Worm (Caenorhabditis elegans) whole organism, late embryonic: ENCODE measurements around the gene Y69H2.1.

ENCODE experiments used
- C08G9.2 ChIP-seq: sonication (generic microtip); optimal IDR thresholded peaks from 2 replicates; lab custom pipeline; 2016; ENCODE audit warnings: mild to moderate bottlenecking, missing genetic modification characterization, moderate library complexity, missing compliant biosample characterization
- F13H6.1 ChIP-seq: sonication (generic microtip); optimal IDR thresholded peaks from 2 replicates; lab custom pipeline; 2016; ENCODE audit warnings: missing genetic modification characterization, missing compliant biosample characterization
- K02D7.2 ChIP-seq: sonication (generic microtip); optimal IDR thresholded peaks from 2 replicates; lab custom pipeline; 2017; ENCODE audit warnings: mild to moderate bottlenecking, missing genetic modification characterization, missing compliant biosample characterization
- K09A11.1 ChIP-seq: sonication (generic microtip); optimal IDR thresholded peaks from 2 replicates; lab custom pipeline; 2017; ENCODE audit warnings: antibody characterized with exemption, mild to moderate bottlenecking, missing genetic modification characterization, missing compliant biosample characterization; ENCODE audit not compliant: insufficient read depth
- T23F11.4 ChIP-seq: fragments of 200-800 bp; sonication (Bioruptor generic); optimal IDR thresholded peaks from 2 replicates; lab custom pipeline; 2018; ENCODE audit warnings: mild to moderate bottlenecking, missing genetic modification characterization, missing compliant biosample characterization
- Y22D7AL.16 ChIP-seq: sonication (generic microtip); optimal IDR thresholded peaks from 2 replicates; lab custom pipeline; 2016; ENCODE audit warnings: missing genetic modification characterization, missing compliant biosample characterization
- ahr-1 ChIP-seq: sonication (generic microtip); optimal IDR thresholded peaks from 2 replicates; lab custom pipeline; 2016; ENCODE audit warnings: missing genetic modification characterization, missing compliant biosample characterization
- ceh-19 ChIP-seq: fragments of 200-800 bp; sonication (Bioruptor generic); optimal IDR thresholded peaks from 2 replicates; lab custom pipeline; 2018; ENCODE audit warnings: mild to moderate bottlenecking, missing genetic modification characterization, missing compliant biosample characterization
- ceh-2 ChIP-seq: sonication (generic microtip); optimal IDR thresholded peaks from 2 replicates; lab custom pipeline; 2016; ENCODE audit warnings: missing genotype, missing genetic modification characterization, missing compliant biosample characterization
- ceh-22 ChIP-seq: sonication (generic microtip); optimal IDR thresholded peaks from 2 replicates; lab custom pipeline; 2017; ENCODE audit warnings: missing biosample characterization, missing genetic modification characterization
- ceh-24 ChIP-seq: sonication (generic microtip); optimal IDR thresholded peaks from 2 replicates; lab custom pipeline; 2016; ENCODE audit warnings: mild to moderate bottlenecking, missing genetic modification characterization, missing compliant biosample characterization
- ceh-48 ChIP-seq: sonication (generic microtip); optimal IDR thresholded peaks from 2 replicates; lab custom pipeline; 2016; ENCODE audit warnings: missing genetic modification characterization, inconsistent platforms, missing compliant biosample characterization
- ceh-6 ChIP-seq: fragments of 200-800 bp; sonication (Bioruptor generic); optimal IDR thresholded peaks from 2 replicates; lab custom pipeline; 2018; ENCODE audit warnings: mild to moderate bottlenecking, missing genetic modification characterization, missing compliant biosample characterization
- ceh-9 ChIP-seq: sonication (generic microtip); optimal IDR thresholded peaks from 2 replicates; lab custom pipeline; 2016; ENCODE audit warnings: mild to moderate bottlenecking, missing genetic modification characterization, inconsistent platforms, missing compliant biosample characterization
- che-1 ChIP-seq: sonication (generic microtip); optimal IDR thresholded peaks from 2 replicates; lab custom pipeline; 2016; ENCODE audit warnings: mild to moderate bottlenecking, missing genetic modification characterization, missing compliant biosample characterization
- dmd-4 ChIP-seq: sonication (generic microtip); optimal IDR thresholded peaks from 2 replicates; lab custom pipeline; 2016; ENCODE audit warnings: borderline replicate concordance, missing genetic modification characterization, missing compliant biosample characterization
- dve-1 ChIP-seq: sonication (generic microtip); optimal IDR thresholded peaks from 2 replicates; lab custom pipeline; 2017; ENCODE audit warnings: antibody characterized with exemption, mild to moderate bottlenecking, missing genetic modification characterization, missing compliant biosample characterization
- elt-2 ChIP-seq: sonication (generic microtip); optimal IDR thresholded peaks from 2 replicates; lab custom pipeline; 2016; ENCODE audit warnings: missing genetic modification reagents, missing genetic modification characterization, missing compliant biosample characterization
- elt-4 ChIP-seq: sonication (generic microtip); optimal IDR thresholded peaks from 2 replicates; lab custom pipeline; 2016; ENCODE audit warnings: missing genetic modification characterization, missing compliant biosample characterization
- ets-4 ChIP-seq: sonication (generic microtip); optimal IDR thresholded peaks from 2 replicates; lab custom pipeline; 2016; ENCODE audit warnings: missing genetic modification characterization, missing compliant biosample characterization
- eyg-1 ChIP-seq: sonication (generic microtip); optimal IDR thresholded peaks from 2 replicates; lab custom pipeline; 2016; ENCODE audit warnings: missing genotype, missing genetic modification characterization, missing compliant biosample characterization
- fkh-10 ChIP-seq: fragments of 150-350 bp; optimal IDR thresholded peaks from 2 replicates; lab custom pipeline; 2014; ENCODE audit warnings: missing biosample characterization, missing genetic modification reagents, missing genetic modification characterization
- fkh-6 ChIP-seq: sonication (generic microtip); optimal IDR thresholded peaks from 2 replicates; lab custom pipeline; 2016; ENCODE audit warnings: missing genetic modification characterization, missing compliant biosample characterization
- hlh-13 ChIP-seq: fragments of 200-800 bp; sonication (Bioruptor generic); optimal IDR thresholded peaks from 2 replicates; lab custom pipeline; 2018; ENCODE audit warnings: mild to moderate bottlenecking, missing genetic modification characterization, missing compliant biosample characterization
- hlh-15 ChIP-seq: sonication (generic microtip); optimal IDR thresholded peaks from 2 replicates; lab custom pipeline; 2016; ENCODE audit warnings: missing genetic modification characterization, missing compliant biosample characterization
- hlh-30 ChIP-seq: sonication (generic microtip); optimal IDR thresholded peaks from 2 replicates; lab custom pipeline; 2017; ENCODE audit warnings: antibody characterized with exemption, missing genetic modification characterization, missing compliant biosample characterization; ENCODE audit not compliant: insufficient read depth
- hlh-6 ChIP-seq: sonication (generic microtip); optimal IDR thresholded peaks from 2 replicates; lab custom pipeline; 2016; ENCODE audit warnings: missing genotype, missing genetic modification characterization, missing compliant biosample characterization
- hlh-8 ChIP-seq: sonication (generic microtip); optimal IDR thresholded peaks from 2 replicates; lab custom pipeline; 2016; ENCODE audit warnings: missing genotype, missing genetic modification characterization, missing compliant biosample characterization
- lim-6 ChIP-seq: sonication (generic microtip); optimal IDR thresholded peaks from 2 replicates; lab custom pipeline; 2016; ENCODE audit warnings: missing genetic modification characterization, missing compliant biosample characterization
- lin-11 ChIP-seq: fragments of 200-800 bp; sonication (Bioruptor generic); optimal IDR thresholded peaks from 2 replicates; lab custom pipeline; 2018; ENCODE audit warnings: mild to moderate bottlenecking, missing genetic modification characterization, missing compliant biosample characterization
- madf-2 ChIP-seq: sonication (generic microtip); optimal IDR thresholded peaks from 2 replicates; lab custom pipeline; 2017; ENCODE audit warnings: missing genetic modification characterization, missing compliant biosample characterization
- nfya-1 ChIP-seq: sonication (generic microtip); optimal IDR thresholded peaks from 2 replicates; lab custom pipeline; 2017; ENCODE audit warnings: missing genetic modification characterization, mild to moderate bottlenecking, missing compliant biosample characterization, antibody characterized with exemption, moderate library complexity
- nhr-11 ChIP-seq: fragments of 150-350 bp; optimal IDR thresholded peaks from 2 replicates; lab custom pipeline; 2014; ENCODE audit warnings: missing biosample characterization, missing genetic modification characterization
- odd-2 ChIP-seq: sonication (generic microtip); optimal IDR thresholded peaks from 2 replicates; lab custom pipeline; 2017; ENCODE audit warnings: antibody characterized with exemption, mild to moderate bottlenecking, missing genetic modification characterization, missing compliant biosample characterization
- pha-2 ChIP-seq: sonication (generic microtip); optimal IDR thresholded peaks from 2 replicates; lab custom pipeline; 2017; ENCODE audit warnings: mild to moderate bottlenecking, missing genetic modification characterization, missing compliant biosample characterization
- pqm-1 ChIP-seq: sonication (generic microtip); optimal IDR thresholded peaks from 2 replicates; lab custom pipeline; 2016; ENCODE audit warnings: missing genetic modification characterization, missing compliant biosample characterization
- ref-2 ChIP-seq: sonication (generic microtip); optimal IDR thresholded peaks from 2 replicates; lab custom pipeline; 2016; ENCODE audit warnings: missing genetic modification characterization, missing compliant biosample characterization
- tbx-2 ChIP-seq: sonication (generic microtip); optimal IDR thresholded peaks from 2 replicates; lab custom pipeline; 2016; ENCODE audit warnings: missing genetic modification characterization, missing compliant biosample characterization
- tbx-7 ChIP-seq: sonication (generic microtip); optimal IDR thresholded peaks from 2 replicates; lab custom pipeline; 2016; ENCODE audit warnings: missing genotype, missing genetic modification characterization, missing compliant biosample characterization
- ttx-3 ChIP-seq: sonication (generic microtip); optimal IDR thresholded peaks from 2 replicates; lab custom pipeline; 2016; ENCODE audit warnings: missing genetic modification reagents, missing genetic modification characterization, missing compliant biosample characterization
- unc-86 ChIP-seq: sonication (generic microtip); optimal IDR thresholded peaks from 2 replicates; lab custom pipeline; 2016; ENCODE audit warnings: missing genetic modification characterization, missing compliant biosample characterization
- ztf-16 ChIP-seq: sonication (generic microtip); optimal IDR thresholded peaks from 2 replicates; lab custom pipeline; 2017; ENCODE audit warnings: missing genetic modification characterization, missing compliant biosample characterization

Gene Y69H2.1

ce11 chrV:18578306-18578705 is 44.1 kb downstream of the Y69H2.1 start:
- TF ChIP-seq ztf-16 (tag; lab: Kevin White, UChicago) (no peak), hlh-6 (tag; lab: Kevin White, UChicago) (no peak), fkh-6 (tag; lab: Kevin White, UChicago) (no peak), pha-2 (tag; lab: Kevin White, UChicago) (no peak), K02D7.2 (tag; lab: Kevin White, UChicago) (no peak), nfya-1 (no peak), fkh-10 (GFP tag; lab: Kevin White, UChicago) (no peak), lim-6 (tag; lab: Kevin White, UChicago) (no peak), ceh-2 (tag; lab: Kevin White, UChicago) (no peak), eyg-1 (tag; lab: Kevin White, UChicago) (no peak), ttx-3 (tag; lab: Kevin White, UChicago) (no peak), K09A11.1 (tag; lab: Kevin White, UChicago) (no peak), ref-2 (tag; lab: Kevin White, UChicago) (no peak), tbx-2 (tag; lab: Kevin White, UChicago) (no peak), T23F11.4 (GFP tag; lab: Kevin White, UChicago) (no peak), dve-1 (tag; lab: Kevin White, UChicago) (no peak), ceh-9 (tag; lab: Kevin White, UChicago) (no peak), unc-86 (tag; lab: Kevin White, UChicago) (no peak)

- TF ChIP-seq F13H6.1 (tag; lab: Kevin White, UChicago) (no peak), Y22D7AL.16 (tag; lab: Kevin White, UChicago) (no peak), hlh-15 (no peak), ttx-3 (tag; lab: Kevin White, UChicago) (no peak), ceh-2 (tag; lab: Kevin White, UChicago) (no peak), ceh-22 (no peak), elt-2 (tag; lab: Kevin White, UChicago) (peak; percentile 79), tbx-2 (tag; lab: Kevin White, UChicago) (no peak)
- TF ChIP-seq, all 69 proteins: peak for 1
Observed at ce11 chrV:18577458-18578078, 44.8 kb downstream of the Y69H2.1 start.

- TF ChIP-seq pqm-1 (tag; lab: Kevin White, UChicago): no peak
- no peak for TF ChIP-seq dmd-4 (tag; lab: Kevin White, UChicago)
- TF ChIP-seq nfya-1: no peak
- no peak for TF ChIP-seq ceh-48 (tag; lab: Kevin White, UChicago)
- no peak for TF ChIP-seq odd-2
- TF ChIP-seq hlh-13 (GFP tag; lab: Kevin White, UChicago): no peak
- TF ChIP-seq ceh-2 (tag; lab: Kevin White, UChicago): no peak
- TF ChIP-seq ceh-22: no peak
- TF ChIP-seq nhr-11 (tag; lab: Kevin White, UChicago): no peak
- no peak for TF ChIP-seq C08G9.2
- no peak for TF ChIP-seq fkh-10 (GFP tag; lab: Kevin White, UChicago)
- TF ChIP-seq elt-2 (tag; lab: Kevin White, UChicago): no peak
- no peak for TF ChIP-seq madf-2 (tag; lab: Kevin White, UChicago)
- TF ChIP-seq eyg-1 (tag; lab: Kevin White, UChicago): no peak
Observed at ce11 chrV:18576128-18576527, 46.2 kb downstream of the Y69H2.1 start.

- TF ChIP-seq lin-11 (no peak), pqm-1 (tag; lab: Kevin White, UChicago) (no peak), elt-4 (tag; lab: Kevin White, UChicago) (no peak), ceh-48 (tag; lab: Kevin White, UChicago) (no peak), ceh-6 (no peak), elt-2 (tag; lab: Kevin White, UChicago) (no peak), ahr-1 (tag; lab: Kevin White, UChicago) (no peak), hlh-8 (tag; lab: Kevin White, UChicago) (no peak), tbx-2 (tag; lab: Kevin White, UChicago) (no peak), che-1 (tag; lab: Kevin White, UChicago) (no peak), lim-6 (tag; lab: Kevin White, UChicago) (no peak), odd-2 (no peak), tbx-7 (no peak), ceh-19 (GFP tag; lab: Kevin White, UChicago) (no peak), ceh-24 (tag; lab: Kevin White, UChicago) (no peak), hlh-30 (tag; lab: Kevin White, UChicago) (no peak), ets-4 (tag; lab: Kevin White, UChicago) (no peak)
Observed at ce11 chrV:18575084-18575483, 47.3 kb downstream of the Y69H2.1 start.
